Worm (Caenorhabditis elegans) whole organism, L4 larva: ENCODE results near the gene rde-12.

Experiments used
- Y75B8A.6 ChIP-seq: fragments of 200-800 bp; sonication (Bioruptor generic); IDR thresholded peaks from 2 replicates; pipeline ENCODE4 v1.3.6; 2022; ENCODE audit warnings: missing genetic modification reagents, missing genetic modification characterization, missing compliant biosample characterization
- aly-2 ChIP-seq: sonication (generic microtip); optimal IDR thresholded peaks from 2 replicates; lab custom pipeline; 2018; ENCODE audit warnings: missing biosample characterization, missing genetic modification characterization
- hmg-1.1 ChIP-seq: fragments of 200-800 bp; sonication (Bioruptor generic); IDR thresholded peaks from 2 replicates; pipeline ENCODE4 v1.3.6; 2022; ENCODE audit warnings: missing genetic modification reagents, missing genetic modification characterization, missing compliant biosample characterization
- nhr-11 ChIP-seq: fragments of 150-350 bp; optimal IDR thresholded peaks from 2 replicates; lab custom pipeline; 2014; ENCODE audit warnings: missing biosample characterization, missing genetic modification characterization
- nhr-111 ChIP-seq: fragments of 200-800 bp; sonication (Bioruptor generic); optimal IDR thresholded peaks from 2 replicates; lab custom pipeline; 2018; ENCODE audit warnings: mild to moderate bottlenecking, missing genetic modification characterization, missing compliant biosample characterization
- zag-1 ChIP-seq: fragments of 150-350 bp; optimal IDR thresholded peaks from 2 replicates; lab custom pipeline; 2014; ENCODE audit warnings: missing biosample characterization, missing genetic modification characterization
- zip-2 ChIP-seq: fragments of 150-350 bp; optimal IDR thresholded peaks from 2 replicates; lab custom pipeline; 2014; ENCODE audit warnings: missing biosample characterization, missing genetic modification characterization

DNA sequence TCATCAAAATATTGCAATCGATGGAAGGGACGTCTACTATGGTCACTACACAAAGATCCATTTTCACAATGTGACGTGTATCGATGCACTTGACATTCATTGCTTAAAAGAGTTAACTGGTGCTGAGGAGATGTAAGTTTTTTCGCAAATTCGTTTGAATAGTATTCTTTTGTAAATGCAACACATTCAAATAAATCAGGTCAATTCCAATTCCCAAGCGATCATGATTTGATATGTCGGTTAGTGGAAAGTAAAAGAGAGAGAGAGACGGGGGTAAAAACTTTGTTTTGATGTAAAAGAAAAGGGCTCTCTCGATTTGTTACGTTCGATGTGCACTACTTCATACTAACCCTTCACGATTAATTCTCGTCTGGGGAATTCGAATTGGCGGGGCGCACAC, 25.1 kb downstream of the rde-12 start:
- TF ChIP-seq Y75B8A.6 (no peak), zag-1 (tag; lab: Kevin White, UChicago) (no peak), aly-2 (no peak), nhr-111 (GFP tag; lab: Kevin White, UChicago) (no peak), hmg-1.1 (GFP tag; lab: Robert Waterston, UW) (no peak), zip-2 (tag; lab: Kevin White, UChicago) (no peak), nhr-11 (no peak)
